Fruit fly (Drosophila melanogaster) Kc167 (cell line): Measurements from ENCODE around the gene Acsf3.

Experiments
- h ChIP-seq: fragments of >200 bp; optimal IDR thresholded peaks from 3 replicates; lab custom pipeline; 2018; ENCODE audit warnings: missing external identifiers
- ttk ChIP-seq: sonication (Bioruptor generic); optimal IDR thresholded peaks from 2 replicates; lab custom pipeline; 2017; ENCODE audit warnings: missing external identifiers

DNA sequence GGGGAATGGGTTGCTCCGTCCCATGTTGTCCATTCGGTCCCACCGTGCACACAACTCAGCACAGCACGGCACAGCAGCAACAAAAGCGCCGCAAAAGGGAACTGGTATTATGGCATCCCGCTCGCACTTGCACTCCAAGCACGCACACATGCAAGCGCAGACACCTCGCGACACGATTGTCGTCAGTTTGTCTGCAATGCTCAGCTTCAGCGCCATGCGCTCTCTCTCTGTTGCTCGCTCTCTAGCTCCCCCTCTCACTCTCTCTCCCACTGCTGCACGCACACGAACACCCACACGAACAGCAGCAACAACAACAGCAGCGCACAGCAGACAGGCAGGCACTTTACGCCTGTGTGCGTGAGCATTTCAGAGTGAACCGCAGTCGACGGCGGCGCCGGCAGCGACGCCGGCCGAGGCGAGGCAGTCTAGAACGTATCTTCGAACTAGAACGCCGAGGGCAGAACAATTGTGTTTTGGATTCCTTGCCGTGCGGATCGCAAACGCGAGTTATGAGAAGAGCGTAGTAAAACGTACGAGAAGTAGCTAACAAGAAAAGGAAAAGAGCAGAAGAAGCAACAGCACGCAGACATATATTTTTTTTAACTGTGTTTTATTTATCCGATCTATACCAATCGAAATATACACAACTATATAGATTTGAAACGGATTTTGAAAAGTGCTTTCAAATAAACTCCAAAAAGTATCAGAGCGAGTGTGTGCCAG, 21.2 kb upstream of the Acsf3 start, which contains the start of gene brk:
- no peak for TF ChIP-seq h (lab: Kevin White, UChicago)
- no peak for TF ChIP-seq ttk (lab: Kevin White, UChicago)
